Worm (Caenorhabditis elegans) whole organism, L4/young adult: Measurements from ENCODE around the gene pud-4.

ENCODE experiments used
- W03F9.2 ChIP-seq: fragments of 150-350 bp; optimal IDR thresholded peaks from 2 replicates; lab custom pipeline; 2014; ENCODE audit warnings: missing biosample characterization, missing genetic modification characterization
- him-1 ChIP-seq: sonication (generic microtip); optimal IDR thresholded peaks from 2 replicates; lab custom pipeline; 2016; ENCODE audit warnings: missing genotype, missing genetic modification reagents, missing genetic modification characterization, missing compliant biosample characterization

ce11 chrV:2336151-2336550, 9.7 kb downstream of the pud-4 start, which contains the start of gene irld-28:
- no peak for TF ChIP-seq him-1 (tag; lab: Kevin White, UChicago)
- no peak for TF ChIP-seq W03F9.2 (tag; lab: Kevin White, UChicago)
